Fruit fly (Drosophila melanogaster) ovary, adult (tissue): ENCODE results near the gene spn-F.
A peak's percentile ranks its signal among the peaks of the same experiment; 100 is the strongest.

Experiments used
- CG17801 ChIP-seq: fragments of 200-800 bp; optimal IDR thresholded peaks from 2 replicates; lab custom pipeline; 2019; ENCODE audit warnings: missing biosample characterization, mild to moderate bottlenecking, missing genetic modification characterization, moderate library complexity; ENCODE audit not compliant: partially characterized antibody

Gene spn-F

DNA sequence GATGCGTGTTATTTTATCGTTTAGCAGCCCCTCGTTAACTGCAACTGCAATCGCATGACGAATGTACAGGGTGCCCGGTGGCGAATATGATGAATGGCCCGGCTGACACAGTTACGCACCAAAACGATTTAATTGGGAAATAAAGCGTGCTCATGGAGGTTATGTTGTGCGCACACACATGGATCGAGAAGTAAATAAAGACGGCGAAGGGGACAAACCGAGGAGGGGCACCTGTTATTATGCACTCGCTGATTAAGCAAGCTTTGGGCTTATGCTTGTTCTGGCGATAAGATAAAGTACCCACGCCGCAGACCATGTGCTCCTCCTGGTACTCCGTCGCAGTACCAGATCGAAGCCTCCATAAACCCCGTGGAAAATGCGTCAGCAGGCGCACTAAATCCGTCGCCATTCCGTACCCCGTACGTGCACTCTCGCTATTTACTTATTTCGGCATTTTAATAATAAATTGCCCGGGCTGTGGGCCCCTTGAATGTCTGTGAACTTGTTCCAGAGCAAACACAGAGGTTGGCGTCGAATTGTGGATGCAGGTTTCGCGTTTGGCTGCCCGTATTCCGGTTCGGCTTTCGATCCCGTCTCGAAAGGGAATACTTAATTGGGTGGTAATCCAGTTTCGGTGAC lies 29.8 kb upstream of the spn-F start:
- TF ChIP-seq CG17801 (GFP tag; lab: Kevin White, UChicago): no peak

DNA sequence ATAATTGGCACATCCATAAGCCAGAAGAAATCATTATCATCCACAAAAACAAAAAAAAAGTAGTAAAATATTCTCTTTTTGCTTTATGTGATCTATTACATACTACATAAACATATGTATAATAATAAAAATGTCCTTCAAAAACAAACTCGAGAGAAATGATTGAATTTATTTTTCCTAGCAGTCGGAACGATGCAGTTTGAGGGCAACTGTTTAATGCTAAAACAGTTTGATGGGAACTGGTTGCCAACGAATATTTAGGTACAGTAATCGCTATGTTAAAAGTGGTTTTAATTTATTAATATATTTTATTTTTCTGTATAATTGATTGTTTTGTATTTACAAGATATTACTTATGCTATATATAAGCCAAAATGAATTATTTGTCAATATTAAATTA lies 23.8 kb upstream of the spn-F start:
- no peak for TF ChIP-seq CG17801 (GFP tag; lab: Kevin White, UChicago)

DNA sequence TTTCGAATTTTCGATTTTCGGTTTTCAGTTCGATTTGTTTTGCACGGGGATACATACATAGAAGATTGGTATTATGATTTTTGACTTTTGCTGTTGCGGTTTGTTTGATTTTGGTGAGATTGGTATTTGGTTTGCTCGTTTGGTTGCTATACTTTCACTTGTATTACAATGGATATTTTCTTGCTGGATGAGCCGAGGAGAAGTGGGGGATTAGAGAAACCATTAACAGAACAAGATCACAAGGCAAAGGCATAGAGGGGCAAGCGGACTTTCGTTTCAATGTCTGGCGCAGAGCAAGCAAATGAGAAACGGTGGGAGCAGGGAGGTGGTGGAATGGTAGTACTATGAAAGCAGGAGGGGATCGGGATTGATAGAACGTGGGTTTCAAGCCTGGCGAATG lies 22.7 kb upstream of the spn-F start, which contains the start of gene CG15563:
Gene CG15563, minus strand, starts transcription at position 101 of the 400 bp plus-strand sequence.
- TF ChIP-seq CG17801 (GFP tag; lab: Kevin White, UChicago): no peak

DNA sequence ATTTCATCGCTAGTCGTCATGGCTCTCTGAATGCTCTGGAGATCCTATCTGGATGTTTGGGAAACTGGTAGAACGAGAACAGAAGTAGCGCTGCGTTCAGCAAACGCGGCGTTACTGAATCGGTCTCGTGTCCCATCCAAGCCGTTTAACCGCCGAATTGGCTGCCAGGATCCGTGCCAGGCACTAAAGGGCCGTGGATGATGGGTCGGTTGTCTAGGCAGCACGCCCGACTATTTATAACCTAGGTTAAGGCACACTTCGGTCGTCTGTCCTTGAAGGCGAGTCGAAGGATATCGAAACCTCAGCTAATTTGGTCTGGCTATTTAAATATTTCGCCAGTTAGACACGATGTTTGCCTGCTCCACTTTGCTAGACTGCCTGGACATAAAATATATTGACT lies 19.7 kb upstream of the spn-F start, which contains the start of gene CG15564:
Gene CG15564, minus strand, starts transcription at position 101 of the 400 bp plus-strand sequence.
- TF ChIP-seq CG17801 (GFP tag; lab: Kevin White, UChicago): no peak

dm6 chr3R:31240023-31240422 lies 14.9 kb upstream of the spn-F start:
- no peak for TF ChIP-seq CG17801 (GFP tag; lab: Kevin White, UChicago)

dm6 chr3R:31241109-31241508 lies 13.8 kb upstream of the spn-F start:
- no peak for TF ChIP-seq CG17801 (GFP tag; lab: Kevin White, UChicago)

DNA sequence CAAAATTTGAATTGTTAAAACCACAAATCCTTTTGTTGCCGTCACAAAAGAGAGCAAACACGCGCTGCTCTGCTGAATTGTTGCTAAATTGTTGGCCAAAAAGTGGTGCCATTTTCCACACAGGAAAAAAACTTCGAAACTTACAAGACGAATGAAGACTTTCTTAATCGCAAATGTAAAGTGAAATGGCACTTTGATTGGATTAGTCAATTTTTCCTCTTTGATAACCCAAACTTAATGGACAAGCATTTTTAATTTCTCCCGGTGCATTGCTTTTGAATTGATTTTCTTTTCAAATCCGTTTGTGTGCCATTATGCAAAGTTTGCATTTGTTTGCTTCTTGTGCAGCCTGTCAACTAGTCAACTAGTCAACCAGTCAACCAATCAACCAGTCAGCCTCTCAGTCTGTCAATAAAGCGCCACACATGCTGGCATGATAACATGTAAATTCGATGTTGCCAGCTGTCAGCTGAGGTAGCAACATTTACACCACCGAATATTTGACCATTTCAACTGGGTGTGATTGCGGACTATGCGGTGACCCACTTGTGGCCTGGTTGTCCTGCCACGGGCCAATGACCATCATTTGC lies 11.8 kb upstream of the spn-F start:
- no peak for TF ChIP-seq CG17801 (GFP tag; lab: Kevin White, UChicago)

DNA sequence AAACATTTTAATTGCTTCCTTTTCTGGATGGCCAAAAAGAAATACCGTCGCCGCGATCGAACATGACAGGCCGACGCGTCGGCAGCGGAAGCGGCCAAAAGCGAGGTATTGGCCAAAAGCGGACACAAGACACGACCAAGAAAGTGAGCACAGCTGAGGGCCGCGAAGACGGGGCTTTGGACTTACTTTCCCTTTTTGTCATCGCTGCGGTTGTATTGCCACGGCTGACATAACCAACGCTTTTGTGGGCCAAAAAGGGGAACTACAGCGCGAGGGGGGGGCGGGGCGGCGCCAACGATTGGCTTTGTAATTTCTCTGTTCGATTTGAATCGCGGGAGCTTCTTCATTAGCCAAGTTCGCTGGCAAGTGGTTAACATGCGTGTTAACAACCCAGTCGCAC lies 9.1 kb upstream of the spn-F start:
- TF ChIP-seq CG17801 (GFP tag; lab: Kevin White, UChicago): no peak

DNA sequence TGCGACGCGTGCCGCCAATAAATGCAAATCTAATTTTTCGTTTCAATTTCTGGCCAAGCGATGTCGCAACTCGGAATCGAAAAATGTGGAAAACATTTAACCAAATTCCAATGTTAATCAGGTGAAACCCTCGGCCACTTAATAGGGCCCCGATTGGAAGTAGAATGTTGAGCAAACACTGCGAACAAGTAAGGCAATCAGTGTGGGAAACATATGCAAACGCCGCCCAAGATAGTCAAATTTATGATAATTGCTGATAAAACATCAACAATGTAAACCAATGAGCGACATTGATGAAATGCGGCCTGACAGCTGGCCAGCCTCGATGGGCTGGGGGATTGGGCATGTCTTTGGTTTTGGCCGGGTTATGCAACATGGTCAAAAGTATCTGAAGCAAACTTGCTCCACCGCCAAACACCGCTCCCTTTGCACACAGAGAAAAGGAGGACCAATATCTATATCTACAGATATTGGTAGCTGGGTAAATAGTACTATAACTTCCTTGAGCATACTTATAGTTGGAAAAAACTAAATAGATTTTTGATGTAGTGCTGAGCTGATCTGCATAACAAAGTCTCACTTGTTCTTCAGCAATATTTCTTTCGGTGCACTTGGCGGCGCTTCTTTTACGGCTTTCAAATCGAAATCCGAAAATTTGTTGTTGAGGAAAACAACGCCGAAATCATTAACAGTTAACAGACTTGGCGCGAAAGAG lies 7.5 kb upstream of the spn-F start:
- TF ChIP-seq CG17801 (GFP tag; lab: Kevin White, UChicago): no peak

DNA sequence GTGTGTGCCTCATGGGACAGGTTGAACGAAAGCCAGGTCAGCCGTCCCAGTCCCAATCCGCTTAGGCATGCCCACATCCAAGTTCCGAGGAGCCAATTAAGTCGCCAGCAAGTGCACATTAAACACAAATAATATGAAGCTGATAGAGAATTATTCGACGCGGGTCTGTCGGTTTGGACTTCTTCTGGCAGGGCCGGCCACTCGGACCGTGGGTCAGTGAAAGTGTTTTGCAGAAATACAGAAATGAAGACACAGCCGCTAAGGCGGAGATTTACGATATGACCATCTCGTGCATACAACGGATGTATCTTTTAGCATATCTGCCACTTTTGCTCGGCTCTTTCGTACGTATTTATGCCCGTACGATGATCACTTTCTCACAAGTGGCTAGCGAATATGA lies 6.7 kb upstream of the spn-F start:
- no peak for TF ChIP-seq CG17801 (GFP tag; lab: Kevin White, UChicago)

- TF ChIP-seq CG17801 (GFP tag; lab: Kevin White, UChicago): no peak
Measured at dm6 chr3R:31250426-31251034, 4.4 kb upstream of the spn-F start.

DNA sequence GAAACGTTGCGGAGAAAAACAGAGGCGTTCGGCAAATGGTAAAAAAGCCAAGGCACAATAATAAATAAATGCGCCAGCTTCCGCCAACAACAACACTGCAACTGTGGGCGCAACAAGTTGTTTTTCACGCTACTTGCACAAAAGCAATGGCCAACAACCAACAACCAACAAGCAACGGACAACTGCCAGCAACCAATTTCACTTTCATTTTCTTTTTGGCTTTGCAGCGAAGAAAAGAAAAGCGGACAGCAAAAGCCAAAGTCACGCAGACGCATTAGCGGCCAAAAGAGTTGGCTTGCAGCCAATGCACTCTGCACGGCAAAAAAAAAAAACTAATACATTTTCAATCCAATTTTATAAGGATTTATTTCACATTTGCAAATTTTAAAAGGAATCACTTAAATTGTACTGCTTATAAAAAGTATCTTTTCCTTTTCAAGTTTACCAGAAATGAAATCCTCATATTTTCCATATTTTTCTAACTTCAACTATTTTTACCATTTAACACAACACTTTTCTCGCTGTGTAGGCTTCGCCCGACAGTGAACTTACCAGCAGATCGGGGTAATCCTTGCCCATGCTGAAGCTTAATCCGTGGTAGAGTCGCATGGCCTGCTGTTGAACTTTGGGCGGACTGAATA lies 3.7 kb upstream of the spn-F start:
- TF ChIP-seq CG17801 (GFP tag; lab: Kevin White, UChicago): no peak

DNA sequence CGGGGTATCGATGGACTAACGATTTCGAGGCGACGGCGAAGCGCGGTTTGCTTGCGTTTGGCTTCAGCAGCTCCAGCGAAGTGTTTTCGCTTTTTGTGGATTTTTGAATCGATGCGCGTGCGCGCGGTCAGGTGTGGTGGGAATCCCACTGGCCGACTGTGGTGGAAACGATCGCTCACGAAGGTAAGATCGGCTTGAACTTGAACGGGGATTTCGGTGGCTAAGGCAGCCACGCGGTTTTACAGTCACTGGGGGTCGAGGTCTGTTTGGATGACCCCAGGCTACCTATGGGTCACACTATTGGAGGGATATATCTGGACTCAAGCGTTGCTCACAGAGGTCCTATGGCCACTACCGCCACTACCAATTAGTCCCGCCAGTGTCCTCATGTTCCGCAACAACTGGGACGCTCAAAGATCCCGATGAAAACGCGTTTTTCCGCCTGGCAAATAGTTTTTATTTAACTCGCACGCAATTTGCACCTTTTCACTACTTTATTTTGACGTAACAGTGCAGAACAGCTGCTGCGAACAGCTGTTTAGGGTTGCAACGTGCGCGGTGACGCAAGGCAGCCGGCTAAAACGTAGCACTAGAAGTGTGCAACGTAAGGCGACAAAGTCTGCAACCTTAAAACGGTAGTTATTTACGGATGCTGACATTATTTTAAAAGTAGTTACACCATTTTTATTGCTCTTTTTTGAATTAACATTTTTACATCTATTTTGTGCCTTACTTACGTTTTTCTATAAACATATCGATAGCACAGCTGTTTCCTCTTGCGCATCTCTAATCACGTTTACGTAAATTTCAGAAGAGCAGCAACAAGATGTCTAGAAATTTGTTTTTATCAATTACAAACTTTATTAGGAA lies 2.6 kb upstream of the spn-F start, which contains the start of the genes qless and mRpL32:
Gene qless, minus strand, starts transcription at position 516 of the 870 bp plus-strand sequence.
Gene mRpL32, plus strand, starts transcription at position 780 of the 870 bp plus-strand sequence.
- TF ChIP-seq CG17801 (GFP tag; lab: Kevin White, UChicago): peak; percentile 51

dm6 chr3R:31257299-31257698 lies 2.4 kb downstream of the spn-F start, which contains the start of gene CAH6:
TSS of gene CAH6 (plus strand) at chr3R:31257599.
- TF ChIP-seq CG17801 (GFP tag; lab: Kevin White, UChicago): no peak
